Worm (Caenorhabditis elegans): ENCODE results near the gene C53D6.10.
A peak's percentile ranks its signal among the peaks of the same experiment; 100 is the strongest.

The C53D6.10 gene

DNA sequence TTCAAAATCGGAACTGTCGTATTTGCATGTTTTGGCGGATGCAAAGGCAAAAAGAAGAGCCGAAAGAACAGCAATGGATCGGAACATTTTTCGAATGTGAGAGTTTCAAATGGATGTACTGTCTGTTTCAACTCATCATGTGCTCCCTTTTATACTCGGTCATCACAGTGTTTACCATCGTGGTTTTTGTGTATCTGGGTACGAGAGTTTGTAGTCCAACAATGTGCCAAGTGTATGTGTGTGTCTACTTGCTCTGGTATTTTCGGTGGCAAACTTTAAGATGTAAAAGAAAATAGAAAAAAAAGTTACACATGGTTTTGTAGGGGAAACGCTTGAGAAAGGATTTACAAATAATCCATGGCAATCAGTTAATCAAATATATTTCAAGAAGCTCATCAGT lies 9.0 kb upstream of the C53D6.10 start, which contains the start of gene Y73F4A.2:
TSS of gene Y73F4A.2 (minus strand) at position 124 of the 400 bp plus-strand sequence.
- TF ChIP-seq nhr-28 (tag; optimal IDR thresholded peaks at IDR 0.05) (peak; percentile 49), lin-38 (GFP tag; IDR thresholded peaks at IDR 0.05) (no peak), zip-11 (GFP tag; IDR thresholded peaks at IDR 0.05) (no peak), skn-1 (tag; optimal IDR thresholded peaks at IDR 0.05) (no peak)

- TF ChIP-seq Y5F2A.4 (GFP tag; optimal IDR thresholded peaks at IDR 0.05) (no peak), nhr-237 (tag; optimal IDR thresholded peaks at IDR 0.05) (no peak), zip-2 (tag; optimal IDR thresholded peaks at IDR 0.05) (no peak), ceh-44 (GFP tag; IDR thresholded peaks at IDR 0.05) (no peak), nhr-42 (GFP tag; IDR thresholded peaks at IDR 0.05) (no peak)
These were observed 6.2 kb upstream of the C53D6.10 start, which contains the start of gene Y73F4A.3 for ce11 chrIV:9040393-9040792. Y73F4A.3 (minus strand) TSS chrIV:9040493.

DNA sequence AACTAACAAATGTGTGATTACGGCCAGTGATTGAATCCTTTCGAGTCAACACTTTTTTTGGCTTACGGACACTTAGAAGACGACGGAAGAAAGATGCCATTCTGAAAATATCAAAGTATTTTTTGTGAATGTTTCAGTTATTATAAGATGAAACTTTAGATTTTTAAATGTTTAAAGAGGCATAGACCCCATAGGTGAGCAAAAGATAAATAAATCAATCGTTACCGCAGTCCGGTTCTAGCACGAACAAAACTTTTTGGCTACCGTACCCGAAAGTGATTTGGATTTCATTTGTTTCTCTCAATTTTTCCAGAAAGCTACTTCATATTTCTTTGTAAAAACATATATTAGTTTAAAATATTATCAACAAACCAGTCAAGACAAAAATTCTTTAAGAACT lies 2.8 kb upstream of the C53D6.10 start, which contains the start of gene C53D6.7:
TSS of gene C53D6.7 (minus strand) at position 101 of the 400 bp plus-strand sequence.
- TF ChIP-seq mdt-29 (GFP tag; IDR thresholded peaks at IDR 0.05) (no peak), gei-8 (GFP tag; optimal IDR thresholded peaks at IDR 0.05) (no peak), skn-1 (tag; optimal IDR thresholded peaks at IDR 0.05) (no peak), ZK546.5 (tag; optimal IDR thresholded peaks at IDR 0.05) (no peak), pha-4 (GFP tag; IDR thresholded peaks at IDR 0.05) (no peak), pha-4 (tag; optimal IDR thresholded peaks at IDR 0.05) (no peak), lin-29 (GFP tag; IDR thresholded peaks at IDR 0.05) (no peak), egl-27 (tag; optimal IDR thresholded peaks at IDR 0.05) (no peak), aha-1 (tag) (no peak), F10B5.3 (tag; optimal IDR thresholded peaks at IDR 0.05) (no peak), lsy-2 (tag; optimal IDR thresholded peaks at IDR 0.05) (no peak), mxl-2 (GFP tag; conservative IDR thresholded peaks at IDR 0.05) (no peak), ZK337.2 (GFP tag; IDR thresholded peaks at IDR 0.05) (no peak), nhr-25 (tag; optimal IDR thresholded peaks at IDR 0.05; ENCODE audit: borderline replicate concordance, insufficient read depth) (no peak), tag-97 (GFP tag; IDR thresholded peaks at IDR 0.05) (no peak), daf-12 (tag; optimal IDR thresholded peaks at IDR 0.05) (no peak), mes-2 (tag; optimal IDR thresholded peaks at IDR 0.05; ENCODE audit: poor library complexity, severe bottlenecking) (no peak), hif-1 (tag; optimal IDR thresholded peaks at IDR 0.05) (no peak), nhr-111 (GFP tag; optimal IDR thresholded peaks at IDR 0.05) (no peak), daf-16 (GFP tag; optimal IDR thresholded peaks at IDR 0.05) (no peak), daf-16 (tag; optimal IDR thresholded peaks at IDR 0.05) (no peak), ceh-28 (tag; optimal IDR thresholded peaks at IDR 0.05) (no peak)

ce11 chrIV:9032550-9032949 lies 1.7 kb downstream of the C53D6.10 start, which contains the start of gene C53D6.6:
C53D6.6 (minus strand) TSS chrIV:9032667.
- no peak for TF ChIP-seq ceh-28 (tag; optimal IDR thresholded peaks at IDR 0.05)
- no peak for TF ChIP-seq lin-29 (GFP tag; IDR thresholded peaks at IDR 0.05)
- no peak for TF ChIP-seq tra-1 (GFP tag; IDR thresholded peaks at IDR 0.05)
- no peak for TF ChIP-seq ces-1 (GFP tag; optimal IDR thresholded peaks at IDR 0.05)
- no peak for TF ChIP-seq mdt-29 (GFP tag; IDR thresholded peaks at IDR 0.05)
- TF ChIP-seq daf-8 (GFP tag; IDR thresholded peaks at IDR 0.05): no peak
- TF ChIP-seq egl-43 (GFP tag; IDR thresholded peaks at IDR 0.05): no peak
- TF ChIP-seq daf-19 (GFP tag; conservative IDR thresholded peaks at IDR 0.05): no peak
- no peak for TF ChIP-seq Y5F2A.4 (GFP tag; optimal IDR thresholded peaks at IDR 0.05)
- TF ChIP-seq daf-16 (GFP tag; optimal IDR thresholded peaks at IDR 0.05): no peak
- TF ChIP-seq daf-16 (tag; optimal IDR thresholded peaks at IDR 0.05): peak; percentile 68
- TF ChIP-seq spr-3 (GFP tag; optimal IDR thresholded peaks at IDR 0.05): no peak
- no peak for TF ChIP-seq pha-4 (GFP tag; IDR thresholded peaks at IDR 0.05)
- TF ChIP-seq pha-4 (tag; optimal IDR thresholded peaks at IDR 0.05): peak; percentile 4
- peak in 1 of 2 experiments; percentile 6 for TF ChIP-seq unc-62 (GFP tag; optimal IDR thresholded peaks at IDR 0.05 in 1 of 2)
- no peak for TF ChIP-seq unc-62 (tag; optimal IDR thresholded peaks at IDR 0.05)
- TF ChIP-seq dmd-9 (GFP tag; IDR thresholded peaks at IDR 0.05): no peak
- TF ChIP-seq ceh-82 (tag; optimal IDR thresholded peaks at IDR 0.05): no peak
- TF ChIP-seq dmd-6 (GFP tag; IDR thresholded peaks at IDR 0.05): no peak
- no peak for TF ChIP-seq lin-15B (tag; optimal IDR thresholded peaks at IDR 0.05)
- TF ChIP-seq hlh-11 (tag; optimal IDR thresholded peaks at IDR 0.05): no peak
- no peak for TF ChIP-seq snpc-1.2 (GFP tag; IDR thresholded peaks at IDR 0.05)
- no peak for TF ChIP-seq ztf-11 (tag; optimal IDR thresholded peaks at IDR 0.05)
- TF ChIP-seq F44E2.7 (GFP tag; IDR thresholded peaks at IDR 0.05): no peak
- TF ChIP-seq ZK337.2 (GFP tag; IDR thresholded peaks at IDR 0.05): no peak
- no peak for TF ChIP-seq fkh-10 (GFP tag; optimal IDR thresholded peaks at IDR 0.05)
- TF ChIP-seq daf-12 (tag; optimal IDR thresholded peaks at IDR 0.05): no peak
